Worm (Caenorhabditis elegans): ENCODE data around the gene nlp-43.
"Not testable (repeated sequence)": the region's sequence is repeated elsewhere in the genome, so short reads cannot be mapped to it uniquely, and the experiment has no call there.

nlp-43 gene

DNA sequence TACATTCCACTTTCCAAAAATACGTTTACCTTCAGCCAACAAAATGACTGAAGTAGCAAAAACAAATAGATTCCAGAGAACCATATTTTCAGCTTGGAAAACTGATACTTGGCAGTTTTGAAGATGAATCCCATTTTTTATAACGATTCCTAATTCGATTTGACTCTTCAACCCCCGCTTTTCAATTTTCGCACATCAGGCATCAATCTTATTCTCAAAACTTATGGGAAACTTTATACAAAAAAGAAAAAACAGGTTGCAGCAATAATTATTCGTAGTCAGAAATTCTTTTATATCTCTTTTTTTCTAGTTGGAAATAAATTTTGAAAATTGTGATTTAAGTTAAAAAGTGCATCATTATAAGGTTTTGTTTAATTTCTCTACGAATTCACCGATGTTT lies 19.6 kb downstream of the nlp-43 start, which contains the start of gene C45G9.10:
Gene C45G9.10, minus strand, starts transcription at position 101 of the 400 bp plus-strand sequence.
- TF ChIP-seq klf-2 (GFP tag; conservative IDR thresholded peaks at IDR 0.05) (no peak), cog-1 (tag; optimal IDR thresholded peaks at IDR 0.05) (no peak), tab-1 (GFP tag; IDR thresholded peaks at IDR 0.05) (no peak), ztf-23 (GFP tag; IDR thresholded peaks at IDR 0.05) (no peak), ztf-29 (GFP tag; IDR thresholded peaks at IDR 0.05) (no peak), med-1 (GFP tag; optimal IDR thresholded peaks at IDR 0.05; ENCODE audit: insufficient read depth) (no peak)

DNA sequence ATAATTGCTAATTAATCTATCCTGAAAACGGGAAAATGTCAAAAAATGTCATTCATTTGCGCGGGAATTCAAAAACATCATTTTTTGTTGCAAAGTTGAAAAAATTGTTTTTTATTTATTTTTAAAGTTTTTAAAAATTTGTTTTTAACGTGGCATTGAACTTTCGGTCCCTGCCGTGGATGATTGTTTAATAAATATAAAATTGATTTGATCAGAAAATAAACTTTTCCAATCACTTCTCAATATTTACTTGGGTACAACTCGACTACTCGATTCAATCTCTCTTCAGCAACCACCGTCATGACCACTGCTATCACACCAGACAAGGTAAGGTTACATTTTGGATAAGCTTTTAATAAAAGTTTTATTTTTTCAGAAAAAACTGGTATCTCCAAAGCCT lies 20.2 kb downstream of the nlp-43 start, which contains the start of gene C45G9.4:
Gene C45G9.4, plus strand, starts transcription at position 301 of the 400 bp plus-strand sequence.
- TF ChIP-seq med-1 (GFP tag; optimal IDR thresholded peaks at IDR 0.05; ENCODE audit: insufficient read depth); cog-1 (tag; optimal IDR thresholded peaks at IDR 0.05); tab-1 (GFP tag; IDR thresholded peaks at IDR 0.05): not testable (repeated sequence)

DNA sequence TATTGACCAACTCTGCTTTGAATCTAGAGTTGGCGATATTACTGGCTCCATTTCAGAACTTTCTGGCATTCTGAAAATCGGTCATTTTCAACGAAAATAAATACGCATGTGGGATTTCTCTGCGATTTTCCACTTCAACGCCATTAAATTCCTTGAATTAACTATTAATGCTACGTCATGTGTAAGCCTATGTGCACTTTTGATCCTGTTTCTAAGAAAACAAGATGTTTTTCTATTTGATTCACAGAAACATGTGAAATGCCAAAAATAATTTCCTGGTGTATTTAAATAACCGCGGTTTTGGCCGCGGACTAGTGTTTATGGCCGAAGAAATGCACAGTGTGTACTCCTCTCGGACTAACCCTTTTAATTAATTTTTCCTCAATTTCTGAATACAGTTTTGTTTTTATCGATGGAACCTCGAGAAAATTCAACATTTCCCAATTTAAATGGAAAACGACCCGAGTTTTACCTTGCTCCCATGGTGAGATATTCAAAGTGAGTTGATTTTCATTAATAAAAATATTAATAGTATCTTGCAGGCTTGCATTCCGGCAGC lies 26.5 kb downstream of the nlp-43 start, which contains the start of the genes C45G9.11 and C45G9.2:
Gene C45G9.11, minus strand, starts transcription at position 51 of the 559 bp plus-strand sequence.
Gene C45G9.2, plus strand, starts transcription at position 392 of the 559 bp plus-strand sequence.
- peak; percentile 61 for TF ChIP-seq flt-1 (GFP tag; IDR thresholded peaks at IDR 0.05)
- no peak for TF ChIP-seq tab-1 (GFP tag; IDR thresholded peaks at IDR 0.05)
- peak; percentile 74 for TF ChIP-seq ztf-23 (GFP tag; IDR thresholded peaks at IDR 0.05)
- no peak for TF ChIP-seq klf-2 (GFP tag; conservative IDR thresholded peaks at IDR 0.05)
- TF ChIP-seq cog-1 (tag; optimal IDR thresholded peaks at IDR 0.05), result peak; percentile 62

DNA sequence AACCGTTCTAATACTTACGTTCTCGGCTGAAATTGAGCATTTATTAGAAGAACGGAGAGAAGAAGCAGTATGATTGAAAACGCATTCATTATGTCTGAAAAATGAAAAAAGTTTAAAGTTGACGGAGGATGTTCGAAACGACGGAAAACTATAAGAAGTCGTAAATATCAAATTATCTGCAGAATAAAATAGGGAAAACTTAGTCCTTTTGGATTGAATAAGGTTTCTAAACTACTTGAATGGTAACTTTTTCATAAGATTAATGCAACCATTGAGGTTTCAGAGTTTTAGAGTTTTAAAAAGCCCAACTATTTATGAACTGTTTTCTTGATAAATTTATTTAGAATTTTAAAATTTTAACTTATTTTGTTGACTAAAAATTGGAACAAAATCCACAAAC lies 29.3 kb downstream of the nlp-43 start, which contains the start of gene C45G9.12:
Gene C45G9.12, minus strand, starts transcription at position 101 of the 400 bp plus-strand sequence.
- TF ChIP-seq klf-2 (GFP tag; conservative IDR thresholded peaks at IDR 0.05) (no peak), ztf-29 (GFP tag; IDR thresholded peaks at IDR 0.05) (no peak), ztf-23 (GFP tag; IDR thresholded peaks at IDR 0.05) (no peak), cog-1 (tag; optimal IDR thresholded peaks at IDR 0.05) (no peak), flt-1 (GFP tag; IDR thresholded peaks at IDR 0.05) (no peak), ref-1 (GFP tag; conservative IDR thresholded peaks at IDR 0.05) (no peak), tab-1 (GFP tag; IDR thresholded peaks at IDR 0.05) (no peak), T22C8.4 (GFP tag; IDR thresholded peaks at IDR 0.05) (no peak), med-1 (GFP tag; optimal IDR thresholded peaks at IDR 0.05; ENCODE audit: insufficient read depth) (no peak)

DNA sequence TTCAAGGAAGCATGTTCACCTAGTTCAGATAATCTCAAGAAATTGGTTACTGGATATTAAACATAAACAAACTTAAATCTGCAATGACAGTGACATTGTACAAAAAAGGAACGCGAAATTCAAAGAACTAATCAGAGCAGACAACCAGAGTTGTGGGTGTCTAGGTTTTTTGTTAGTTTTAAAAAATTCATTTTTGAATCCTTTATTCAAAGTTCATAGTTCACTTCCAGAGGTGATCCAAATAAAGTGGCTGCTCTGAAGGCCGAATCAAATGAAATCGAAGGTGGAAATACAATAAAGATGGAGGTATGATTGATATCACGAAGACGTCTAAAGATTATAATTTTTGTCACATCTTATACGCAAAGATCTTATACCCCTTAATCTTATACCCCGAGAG lies 32.2 kb downstream of the nlp-43 start, which contains the start of gene ttbk-6:
Gene ttbk-6, plus strand, starts transcription at position 301 of the 400 bp plus-strand sequence.
- TF ChIP-seq flt-1 (GFP tag; IDR thresholded peaks at IDR 0.05) (no peak), ztf-23 (GFP tag; IDR thresholded peaks at IDR 0.05) (no peak)

DNA sequence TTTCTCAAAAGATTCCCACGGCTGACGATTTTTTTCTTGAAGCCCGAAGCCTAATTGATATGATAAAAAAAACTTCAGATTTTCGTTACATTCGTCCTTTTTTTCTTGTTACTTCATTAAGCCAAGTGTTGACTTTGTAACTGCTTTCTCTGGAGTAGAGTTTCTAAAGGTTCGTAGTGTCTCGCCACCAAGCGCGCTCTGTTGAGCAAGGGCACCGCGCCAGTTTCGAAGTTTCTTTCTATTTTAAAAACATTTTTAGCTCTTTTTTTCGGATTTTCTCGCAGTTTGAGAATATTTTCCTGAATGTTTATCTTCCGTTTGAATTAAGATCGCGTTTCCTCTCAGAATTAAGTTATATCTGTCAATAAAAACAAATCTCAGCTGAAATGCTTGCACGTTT lies 34.4 kb downstream of the nlp-43 start:
- TF ChIP-seq flt-1 (GFP tag; IDR thresholded peaks at IDR 0.05) (no peak), klf-2 (GFP tag; conservative IDR thresholded peaks at IDR 0.05) (no peak), cog-1 (tag; optimal IDR thresholded peaks at IDR 0.05) (no peak), ztf-29 (GFP tag; IDR thresholded peaks at IDR 0.05) (no peak), ztf-23 (GFP tag; IDR thresholded peaks at IDR 0.05) (no peak), med-1 (GFP tag; optimal IDR thresholded peaks at IDR 0.05; ENCODE audit: insufficient read depth) (no peak), T22C8.4 (GFP tag; IDR thresholded peaks at IDR 0.05) (no peak), tab-1 (GFP tag; IDR thresholded peaks at IDR 0.05) (no peak), ref-1 (GFP tag; conservative IDR thresholded peaks at IDR 0.05) (no peak)

DNA sequence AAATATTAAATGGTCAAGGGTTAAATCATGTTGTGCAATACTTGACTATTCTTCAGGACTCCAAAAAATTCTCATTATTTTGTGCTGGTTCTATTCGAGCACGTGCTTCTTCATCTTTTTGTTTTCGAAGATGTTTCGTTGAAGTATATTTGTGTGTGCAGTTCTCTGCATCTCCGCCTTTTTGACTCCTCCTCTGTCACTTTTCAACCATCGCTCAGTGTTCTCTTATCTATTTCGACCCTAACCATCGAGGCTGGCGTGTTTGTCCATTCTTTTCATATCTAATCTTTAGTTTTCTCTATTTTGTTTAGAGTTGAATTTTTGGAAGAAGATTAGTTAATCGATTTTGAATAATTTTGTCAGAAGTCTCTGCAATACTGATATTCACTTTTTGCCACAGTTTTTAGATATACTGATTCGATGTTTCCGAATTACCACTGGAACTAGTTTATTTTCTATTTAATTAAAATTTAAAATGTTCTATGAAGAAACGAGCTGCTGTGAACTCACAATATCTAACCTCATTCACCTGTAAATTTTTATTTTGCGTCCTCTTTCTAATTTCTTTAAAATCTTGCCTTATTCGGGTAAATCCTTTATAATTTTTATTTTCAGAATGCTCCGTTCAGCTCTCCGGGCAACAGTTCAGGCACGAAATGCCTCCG lies 35.1 kb downstream of the nlp-43 start, which contains the start of gene alh-1:
Gene alh-1, plus strand, starts transcription at position 615 of the 665 bp plus-strand sequence.
- TF ChIP-seq med-1 (GFP tag; optimal IDR thresholded peaks at IDR 0.05; ENCODE audit: insufficient read depth), result no peak
- TF ChIP-seq flt-1 (GFP tag; IDR thresholded peaks at IDR 0.05), result no peak
- no peak for TF ChIP-seq cog-1 (tag; optimal IDR thresholded peaks at IDR 0.05)
- TF ChIP-seq T22C8.4 (GFP tag; IDR thresholded peaks at IDR 0.05), result no peak
- TF ChIP-seq klf-2 (GFP tag; conservative IDR thresholded peaks at IDR 0.05), result no peak
- no peak for TF ChIP-seq ref-1 (GFP tag; conservative IDR thresholded peaks at IDR 0.05)
- no peak for TF ChIP-seq ztf-29 (GFP tag; IDR thresholded peaks at IDR 0.05)
- TF ChIP-seq tab-1 (GFP tag; IDR thresholded peaks at IDR 0.05), result no peak
- TF ChIP-seq ztf-23 (GFP tag; IDR thresholded peaks at IDR 0.05), result no peak

DNA sequence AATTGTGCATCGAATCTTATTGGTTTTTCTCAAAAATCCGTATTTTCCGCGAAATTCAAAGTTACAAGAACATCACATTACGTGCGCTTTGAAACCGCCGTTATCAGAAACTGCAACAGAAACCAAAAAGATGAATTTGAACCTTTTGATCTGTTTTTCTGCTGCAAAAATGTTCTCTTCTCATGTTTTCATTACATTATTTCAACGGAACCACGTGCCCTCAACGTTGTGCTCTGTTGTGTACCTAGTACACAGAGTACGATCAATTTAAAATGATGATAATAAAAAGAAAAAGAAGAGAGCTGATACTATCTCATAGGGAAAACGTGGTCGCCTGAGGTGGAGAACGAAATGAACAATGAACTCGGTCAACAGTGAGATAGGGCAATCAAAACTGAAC lies 35.9 kb downstream of the nlp-43 start:
- TF ChIP-seq ref-1 (GFP tag; conservative IDR thresholded peaks at IDR 0.05), result no peak
- TF ChIP-seq ztf-29 (GFP tag; IDR thresholded peaks at IDR 0.05), result no peak
- no peak for TF ChIP-seq tab-1 (GFP tag; IDR thresholded peaks at IDR 0.05)
- no peak for TF ChIP-seq med-1 (GFP tag; optimal IDR thresholded peaks at IDR 0.05; ENCODE audit: insufficient read depth)
- no peak for TF ChIP-seq T22C8.4 (GFP tag; IDR thresholded peaks at IDR 0.05)
- TF ChIP-seq flt-1 (GFP tag; IDR thresholded peaks at IDR 0.05), result no peak
- TF ChIP-seq klf-2 (GFP tag; conservative IDR thresholded peaks at IDR 0.05), result no peak
- TF ChIP-seq ztf-23 (GFP tag; IDR thresholded peaks at IDR 0.05), result no peak
- no peak for TF ChIP-seq cog-1 (tag; optimal IDR thresholded peaks at IDR 0.05)

DNA sequence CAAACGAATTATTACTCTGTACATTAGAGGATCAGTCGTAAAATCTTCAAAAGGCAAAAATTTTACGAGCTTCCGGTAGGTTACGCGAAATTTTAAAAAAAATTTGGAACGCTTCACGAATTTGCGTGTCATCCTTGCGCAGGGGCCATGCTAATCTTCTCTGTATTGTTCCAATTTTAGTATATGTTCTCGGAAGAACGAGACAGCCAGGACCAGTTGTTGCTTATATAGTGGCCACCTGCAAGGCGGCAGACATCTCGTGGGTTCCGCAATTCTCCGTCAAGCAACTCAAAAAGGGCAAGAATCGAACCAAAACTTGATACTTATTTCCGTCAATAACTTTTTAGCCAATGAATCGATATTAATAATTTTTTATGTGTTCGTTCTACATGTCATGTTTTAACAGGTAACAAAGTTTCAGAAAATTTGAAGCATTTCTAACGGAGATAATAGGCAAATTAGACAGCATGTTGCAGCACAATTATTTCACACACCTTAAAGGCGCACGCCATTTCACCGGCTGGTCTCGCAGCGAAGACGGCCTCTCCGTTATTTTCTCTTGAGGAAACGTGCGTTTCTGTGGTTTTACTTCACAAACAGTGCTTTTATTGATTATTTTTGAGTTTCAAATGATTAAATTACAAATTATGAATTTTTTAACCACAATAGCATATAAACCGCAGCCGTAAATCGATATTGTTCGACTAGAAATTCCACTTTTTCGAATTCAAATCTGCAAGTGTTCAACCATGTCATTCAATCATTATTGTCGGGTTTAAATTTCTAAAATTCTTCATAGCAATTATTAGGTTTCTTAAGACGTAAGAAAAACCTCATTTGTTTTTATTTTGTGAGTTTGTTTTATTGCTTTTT lies 38.7 kb downstream of the nlp-43 start:
- peak; percentile 73 for TF ChIP-seq T22C8.4 (GFP tag; IDR thresholded peaks at IDR 0.05)
- peak; percentile 78 for TF ChIP-seq ztf-23 (GFP tag; IDR thresholded peaks at IDR 0.05)
- peak; percentile 68 for TF ChIP-seq ztf-29 (GFP tag; IDR thresholded peaks at IDR 0.05)
- peak; percentile 15 for TF ChIP-seq med-1 (GFP tag; optimal IDR thresholded peaks at IDR 0.05; ENCODE audit: insufficient read depth)
- TF ChIP-seq klf-2 (GFP tag; conservative IDR thresholded peaks at IDR 0.05), result peak; percentile 74
- TF ChIP-seq cog-1 (tag; optimal IDR thresholded peaks at IDR 0.05), result peak; percentile 79
- peak; percentile 90 for TF ChIP-seq flt-1 (GFP tag; IDR thresholded peaks at IDR 0.05)
- peak; percentile 85 for TF ChIP-seq tab-1 (GFP tag; IDR thresholded peaks at IDR 0.05)
- peak; percentile 62 for TF ChIP-seq ref-1 (GFP tag; conservative IDR thresholded peaks at IDR 0.05)
